Worm (Caenorhabditis elegans) whole organism, L1 larva: Measurements from ENCODE around the gene lpr-4.

Source experiments
- Y116A8C.19 ChIP-seq: sonication (generic microtip); optimal IDR thresholded peaks from 2 replicates; lab custom pipeline; 2016; ENCODE audit warnings: missing compliant biosample characterization, missing genetic modification characterization, borderline replicate concordance
- ama-1 ChIP-seq: fragments of 150-350 bp; optimal IDR thresholded peaks from 2 replicates; lab custom pipeline; 2014
- ceh-63 ChIP-seq: fragments of 200-800 bp; sonication (Bioruptor generic); optimal IDR thresholded peaks from 2 replicates; lab custom pipeline; 2018; ENCODE audit warnings: mild to moderate bottlenecking, missing genetic modification characterization, missing compliant biosample characterization
- ceh-82 ChIP-seq, 3 experiments: fragments of 150-350 bp in 1 of 3; sonication (generic microtip) in 2 of 3; optimal IDR thresholded peaks; 2 replicates each; lab custom pipeline; 2014 to 2017; ENCODE audit warnings: missing biosample characterization in 3 of 3, missing genetic modification characterization in 3 of 3
- ceh-90 ChIP-seq: sonication (generic microtip); optimal IDR thresholded peaks from 2 replicates; lab custom pipeline; 2016; ENCODE audit warnings: missing genetic modification characterization, missing compliant biosample characterization
- ces-1 ChIP-seq: fragments of 150-350 bp; optimal IDR thresholded peaks from 2 replicates; lab custom pipeline; 2014; ENCODE audit warnings: missing biosample characterization, missing genetic modification reagents, missing genetic modification characterization
- dsc-1 ChIP-seq: sonication (generic microtip); optimal IDR thresholded peaks from 2 replicates; lab custom pipeline; 2016; ENCODE audit warnings: mild to moderate bottlenecking, missing genetic modification characterization, missing compliant biosample characterization
- egl-13 ChIP-seq: sonication (generic microtip); optimal IDR thresholded peaks from 2 replicates; lab custom pipeline; 2016; ENCODE audit warnings: missing genotype, missing genetic modification reagents, missing genetic modification characterization, missing compliant biosample characterization
- elt-2 ChIP-seq: sonication (generic microtip); optimal IDR thresholded peaks from 2 replicates; lab custom pipeline; 2016; ENCODE audit warnings: missing genetic modification characterization, mild to moderate bottlenecking, inconsistent platforms, missing compliant biosample characterization, missing genetic modification reagents
- ets-5 ChIP-seq: fragments of 200-800 bp; sonication (Bioruptor generic); IDR thresholded peaks from 2 replicates; pipeline ENCODE4 v1.3.6; 2022; ENCODE audit warnings: missing genetic modification characterization, missing compliant biosample characterization
- fkh-10 ChIP-seq: sonication (generic microtip); optimal IDR thresholded peaks from 2 replicates; lab custom pipeline; 2017; ENCODE audit warnings: missing biosample characterization, missing genetic modification reagents, missing genetic modification characterization
- fkh-8 ChIP-seq: sonication (generic microtip); optimal IDR thresholded peaks from 2 replicates; lab custom pipeline; 2016; ENCODE audit warnings: mild to moderate bottlenecking, missing genetic modification characterization, missing compliant biosample characterization
- lin-14 ChIP-seq: fragments of 200-800 bp; sonication (Bioruptor generic); optimal IDR thresholded peaks from 2 replicates; lab custom pipeline; 2018; ENCODE audit warnings: mild to moderate bottlenecking, missing genetic modification characterization, moderate library complexity, missing compliant biosample characterization
- lin-35 ChIP-seq, 2 experiments: fragments of 150-350 bp; optimal IDR thresholded peaks; 2 replicates each; lab custom pipeline; 2014; ENCODE audit warnings: missing biosample characterization in 2 of 2, missing genetic modification characterization in 2 of 2, missing genetic modification reagents in 2 of 2
- lir-3 ChIP-seq: sonication (generic microtip); optimal IDR thresholded peaks from 2 replicates; lab custom pipeline; 2016; ENCODE audit warnings: mild to moderate bottlenecking, missing genetic modification characterization, moderate library complexity, missing compliant biosample characterization; ENCODE audit not compliant: poor library complexity
- lsy-2 ChIP-seq, 2 experiments: fragments of 150-350 bp; optimal IDR thresholded peaks; 2 replicates each; lab custom pipeline; 2014; ENCODE audit warnings: missing biosample characterization in 2 of 2, missing genetic modification characterization in 2 of 2
- mdl-1 ChIP-seq, 2 experiments: fragments of 150-350 bp; optimal IDR thresholded peaks; 2 replicates each; lab custom pipeline; 2014 to 2017; ENCODE audit warnings: missing biosample characterization in 2 of 2, missing genetic modification characterization in 2 of 2, inconsistent platforms in 1 of 2
- mep-1 ChIP-seq: fragments of 150-350 bp; optimal IDR thresholded peaks from 2 replicates; lab custom pipeline; 2014; ENCODE audit warnings: missing biosample characterization, missing genetic modification characterization
- nhr-11 ChIP-seq: fragments of 150-350 bp; optimal IDR thresholded peaks from 2 replicates; lab custom pipeline; 2014; ENCODE audit warnings: missing biosample characterization, missing genetic modification characterization
- nhr-19 ChIP-seq: fragments of 200-800 bp; sonication (Bioruptor generic); conservative IDR thresholded peaks from 2 replicates; pipeline ENCODE4 v1.3.6; 2022; ENCODE audit warnings: missing genetic modification characterization, missing compliant biosample characterization
- nhr-20 ChIP-seq: sonication (generic microtip); optimal IDR thresholded peaks from 2 replicates; lab custom pipeline; 2016; ENCODE audit warnings: mild to moderate bottlenecking, missing genetic modification characterization, missing compliant biosample characterization
- nhr-237 ChIP-seq: fragments of 150-350 bp; optimal IDR thresholded peaks from 2 replicates; lab custom pipeline; 2014; ENCODE audit warnings: missing biosample characterization, missing genetic modification characterization
- nhr-28 ChIP-seq: fragments of 150-350 bp; optimal IDR thresholded peaks from 2 replicates; lab custom pipeline; 2014; ENCODE audit warnings: missing biosample characterization, missing genetic modification characterization
- nhr-47 ChIP-seq: sonication (generic microtip); optimal IDR thresholded peaks from 2 replicates; lab custom pipeline; 2016; ENCODE audit warnings: mild to moderate bottlenecking, missing genetic modification characterization, moderate library complexity, missing compliant biosample characterization
- nhr-71 ChIP-seq: sonication (generic microtip); optimal IDR thresholded peaks from 2 replicates; lab custom pipeline; 2016; ENCODE audit warnings: mild to moderate bottlenecking, missing genetic modification characterization, moderate library complexity, missing compliant biosample characterization
- rnt-1 ChIP-seq: sonication (generic microtip); optimal IDR thresholded peaks from 2 replicates; lab custom pipeline; 2016; ENCODE audit warnings: mild to moderate bottlenecking, missing genetic modification characterization, moderate library complexity, missing compliant biosample characterization
- snu-23 ChIP-seq: sonication (generic microtip); optimal IDR thresholded peaks from 2 replicates; lab custom pipeline; 2016; ENCODE audit warnings: missing genetic modification characterization, missing compliant biosample characterization
- swsn-7 ChIP-seq: sonication (generic microtip); optimal IDR thresholded peaks from 2 replicates; lab custom pipeline; 2016; ENCODE audit warnings: missing genetic modification characterization, missing compliant biosample characterization
- tbx-2 ChIP-seq: sonication (generic microtip); optimal IDR thresholded peaks from 2 replicates; lab custom pipeline; 2016; ENCODE audit warnings: missing genetic modification characterization, missing compliant biosample characterization
- tlp-1 ChIP-seq: fragments of 150-350 bp; optimal IDR thresholded peaks from 2 replicates; lab custom pipeline; 2014; ENCODE audit warnings: missing biosample characterization, missing genetic modification characterization
- unc-130 ChIP-seq: fragments of 150-350 bp; optimal IDR thresholded peaks from 2 replicates; lab custom pipeline; 2017; ENCODE audit warnings: missing biosample characterization, missing genetic modification characterization, inconsistent platforms
- unc-86 ChIP-seq: sonication (generic microtip); optimal IDR thresholded peaks from 2 replicates; lab custom pipeline; 2016; ENCODE audit warnings: missing genetic modification characterization, missing compliant biosample characterization

lpr-4 gene

DNA sequence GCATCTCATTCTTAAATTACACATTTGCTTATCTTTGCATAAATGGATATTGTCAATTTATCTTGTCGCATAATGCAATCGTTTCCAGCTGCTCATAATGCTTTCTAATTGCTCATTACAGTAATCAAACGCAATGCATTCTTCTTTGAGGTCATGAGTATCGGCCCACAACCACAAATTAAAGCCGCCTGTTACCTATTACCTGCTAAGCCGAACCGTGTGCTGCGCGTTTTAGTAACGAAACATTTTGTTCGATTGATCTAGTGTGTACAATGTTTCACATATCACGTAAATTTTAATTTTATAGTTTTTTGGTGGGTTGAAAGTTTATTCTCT lies 31.0 kb upstream of the lpr-4 start:
- peak; percentile 63 for TF ChIP-seq dsc-1 (tag; lab: Kevin White, UChicago)
- TF ChIP-seq lir-3 (tag; lab: Kevin White, UChicago) = no peak

DNA sequence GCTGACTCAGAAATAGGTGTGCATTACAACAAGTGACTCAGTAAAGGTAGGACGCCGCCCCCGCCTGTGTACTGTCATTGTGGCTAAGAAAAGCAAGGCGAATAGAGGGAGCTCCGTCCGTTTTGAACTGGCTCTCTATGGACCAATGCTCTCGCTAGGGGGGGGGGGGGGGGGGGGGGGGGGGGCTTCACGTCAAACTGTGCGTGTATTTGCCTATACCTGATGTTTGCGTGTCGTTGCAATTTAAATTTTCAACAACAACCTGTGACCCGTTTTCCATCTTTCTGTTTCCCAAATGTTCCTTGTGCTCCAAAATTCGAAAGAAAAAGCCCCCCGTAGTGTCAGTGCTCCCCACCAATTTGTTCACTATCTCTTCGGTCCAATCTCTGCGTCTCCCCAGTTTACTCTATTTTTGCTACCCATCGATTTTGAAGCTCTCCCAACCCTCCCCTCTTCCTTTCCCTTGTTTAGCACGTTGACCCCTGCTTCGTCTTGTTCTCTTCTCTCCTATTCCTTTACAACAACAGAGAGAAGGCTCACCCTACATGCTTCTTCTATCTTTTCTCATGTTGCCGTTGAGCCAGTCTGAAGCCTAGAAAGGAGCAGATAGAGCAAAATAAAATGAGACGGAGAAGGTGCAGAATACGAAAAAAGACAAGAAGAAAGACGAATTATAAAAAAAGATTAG lies 30.4 kb upstream of the lpr-4 start:
- TF ChIP-seq nhr-28 (no peak), lin-14 (GFP tag; lab: Kevin White, UChicago) (peak; percentile 83), nhr-71 (tag; lab: Kevin White, UChicago) (peak; percentile 35), ceh-63 (GFP tag; lab: Kevin White, UChicago) (no peak), fkh-8 (tag; lab: Kevin White, UChicago) (peak; percentile 27), nhr-20 (tag; lab: Kevin White, UChicago) (peak; percentile 4), egl-13 (tag; lab: Kevin White, UChicago) (no peak), ces-1 (no peak), fkh-10 (GFP tag; lab: Kevin White, UChicago) (peak; percentile 72), mep-1 (tag; lab: Kevin White, UChicago) (peak; percentile 12), swsn-7 (tag; lab: Kevin White, UChicago) (peak; percentile 40), dsc-1 (tag; lab: Kevin White, UChicago) (peak; percentile 6), unc-86 (tag; lab: Kevin White, UChicago) (peak; percentile 19), lsy-2 (tag; optimal IDR thresholded peaks at IDR 0.05; lab: Kevin White, UChicago) (peak in 1 of 2 experiments; percentile 19), elt-2 (tag; lab: Kevin White, UChicago) (peak; percentile 17), tlp-1 (tag; lab: Kevin White, UChicago) (no peak), ets-5 (GFP tag; lab: Robert Waterston, UW) (no peak), lin-35 (GFP tag; optimal IDR thresholded peaks at IDR 0.05; lab: Kevin White, UChicago) (peak in 1 of 2 experiments; percentile 7), tbx-2 (tag; lab: Kevin White, UChicago) (peak; percentile 40), snu-23 (GFP tag; lab: Kevin White, UChicago) (peak; percentile 44), ceh-90 (no peak), ceh-82 (tag; optimal IDR thresholded peaks at IDR 0.05; lab: Kevin White, UChicago) (peak in 2 of 3 experiments; percentile 40 to 48), nhr-47 (tag; lab: Kevin White, UChicago) (peak; percentile 40), Y116A8C.19 (tag; lab: Kevin White, UChicago) (no peak), rnt-1 (tag; lab: Kevin White, UChicago) (peak; percentile 18), nhr-237 (tag; lab: Kevin White, UChicago) (no peak)

DNA sequence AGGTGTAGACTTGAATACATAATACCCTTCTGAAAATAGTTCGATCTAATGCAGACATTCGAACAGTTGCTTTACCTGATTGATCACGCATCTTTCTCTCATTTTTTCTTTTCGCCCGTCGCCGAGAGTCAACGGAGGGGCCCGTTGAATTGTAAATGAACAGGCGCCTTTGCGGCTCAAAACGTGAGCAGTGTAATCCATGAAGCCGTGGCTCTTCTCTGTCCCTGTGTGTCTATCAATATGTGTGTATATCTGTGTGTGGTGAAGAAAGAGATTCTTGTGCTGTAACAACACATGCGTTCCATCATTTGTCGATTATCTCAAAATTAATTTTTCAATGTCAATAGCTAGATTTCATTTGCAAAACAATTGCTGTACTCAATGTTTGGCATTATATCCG lies 29.4 kb upstream of the lpr-4 start:
- TF ChIP-seq rnt-1 (tag; lab: Kevin White, UChicago) (peak; percentile 68), egl-13 (tag; lab: Kevin White, UChicago) (no peak), nhr-71 (tag; lab: Kevin White, UChicago) (peak; percentile 72), tbx-2 (tag; lab: Kevin White, UChicago) (no peak), nhr-19 (GFP tag; lab: Robert Waterston, UW) (peak; percentile 46), unc-130 (peak; percentile 4), nhr-11 (tag; lab: Kevin White, UChicago) (no peak), nhr-20 (tag; lab: Kevin White, UChicago) (peak; percentile 16), mep-1 (tag; lab: Kevin White, UChicago) (peak; percentile 10), snu-23 (GFP tag; lab: Kevin White, UChicago) (peak; percentile 36), ama-1 (lab: Kevin White, UChicago) (no peak), lin-14 (GFP tag; lab: Kevin White, UChicago) (peak; percentile 85), lsy-2 (tag; optimal IDR thresholded peaks at IDR 0.05; lab: Kevin White, UChicago) (peak in 1 of 2 experiments; percentile 18), mdl-1 (tag; optimal IDR thresholded peaks at IDR 0.05; lab: Kevin White, UChicago) (peak in 1 of 2 experiments; percentile 18), elt-2 (tag; lab: Kevin White, UChicago) (no peak)
